Fruit fly (Drosophila melanogaster) whole organism, prepupa: Measurements from ENCODE around the gene Nup154.
A peak's percentile ranks its signal among the peaks of the same experiment; 100 is the strongest.

Experiments used
- Blimp-1 ChIP-seq: fragments of 200-800 bp; sonication (Bioruptor generic); optimal IDR thresholded peaks from 3 replicates; lab custom pipeline; 2017; ENCODE audit warnings: missing biosample characterization, missing genetic modification characterization, mild to moderate bottlenecking, moderate library complexity, missing genetic modification reagents
- CG11294 ChIP-seq: fragments of 200-800 bp; sonication (Bioruptor generic); IDR thresholded peaks from 2 replicates; pipeline ENCODE4 v1.3.6; 2022; ENCODE audit warnings: missing biosample characterization, missing genetic modification characterization
- CG11902 ChIP-seq: fragments of 200-800 bp; sonication (Bioruptor generic); optimal IDR thresholded peaks from 3 replicates; lab custom pipeline; 2016; ENCODE audit warnings: missing biosample characterization, missing genetic modification characterization
- CG16779 ChIP-seq: fragments of 200-800 bp; sonication (Bioruptor generic); optimal IDR thresholded peaks from 3 replicates; lab custom pipeline; 2017; ENCODE audit warnings: missing biosample characterization, mild to moderate bottlenecking, missing genetic modification characterization
- CG3032 ChIP-seq: fragments of 200-800 bp; optimal IDR thresholded peaks from 2 replicates; lab custom pipeline; 2019; ENCODE audit warnings: missing biosample characterization, mild to moderate bottlenecking, missing genetic modification characterization, moderate library complexity
- CG31627 ChIP-seq: fragments of 200-800 bp; sonication (Bioruptor generic); optimal IDR thresholded peaks from 3 replicates; lab custom pipeline; 2016; ENCODE audit warnings: missing biosample characterization, missing genetic modification characterization
- CG32006 ChIP-seq: fragments of 200-800 bp; sonication (Bioruptor generic); optimal IDR thresholded peaks from 3 replicates; lab custom pipeline; 2017; ENCODE audit warnings: missing biosample characterization, mild to moderate bottlenecking, missing genetic modification characterization
- CG6276 ChIP-seq: fragments of 200-800 bp; sonication (Bioruptor generic); optimal IDR thresholded peaks from 2 replicates; lab custom pipeline; 2017; ENCODE audit warnings: missing biosample characterization, mild to moderate bottlenecking, missing genetic modification characterization
- CG6792 ChIP-seq: fragments of 200-800 bp; sonication (Bioruptor generic); optimal IDR thresholded peaks from 3 replicates; lab custom pipeline; 2016; ENCODE audit warnings: missing biosample characterization, missing genetic modification characterization
- CG8119 ChIP-seq: fragments of 200-800 bp; sonication (Bioruptor generic); IDR thresholded peaks from 3 replicates; pipeline ENCODE4 v1.3.6; 2022; ENCODE audit warnings: missing biosample characterization, missing genetic modification characterization
- CG8319 ChIP-seq: fragments of 200-800 bp; sonication (Bioruptor generic); optimal IDR thresholded peaks from 3 replicates; lab custom pipeline; 2016; ENCODE audit warnings: missing biosample characterization, missing genetic modification characterization
- CG8632 ChIP-seq: fragments of 200-800 bp; sonication (Bioruptor generic); optimal IDR thresholded peaks from 3 replicates; lab custom pipeline; 2016; ENCODE audit warnings: missing biosample characterization, missing genetic modification characterization
- Eip75B ChIP-seq: fragments of 200-800 bp; sonication (Bioruptor generic); optimal IDR thresholded peaks from 3 replicates; lab custom pipeline; 2016; ENCODE audit warnings: missing biosample characterization, missing genetic modification characterization
- Eip78C ChIP-seq: fragments of 200-800 bp; sonication (Bioruptor generic); peaks from one replicate; lab custom pipeline; 2016; ENCODE audit warnings: missing biosample characterization, missing genetic modification characterization
- Ets21C ChIP-seq: fragments of 200-800 bp; sonication (Bioruptor generic); optimal IDR thresholded peaks from 3 replicates; lab custom pipeline; 2016; ENCODE audit warnings: missing biosample characterization, missing genetic modification characterization
- Hr39 ChIP-seq: fragments of 200-800 bp; sonication (Bioruptor generic); optimal IDR thresholded peaks from 2 replicates; lab custom pipeline; 2016; ENCODE audit warnings: missing biosample characterization, missing genetic modification characterization
- Hr4 ChIP-seq: fragments of 200-800 bp; sonication (Bioruptor generic); optimal IDR thresholded peaks from 3 replicates; lab custom pipeline; 2016; ENCODE audit warnings: missing biosample characterization, missing genetic modification characterization
- Lpt ChIP-seq: fragments of 200-800 bp; sonication (Bioruptor generic); optimal IDR thresholded peaks from 3 replicates; lab custom pipeline; 2016; ENCODE audit warnings: missing biosample characterization, missing genetic modification characterization
- Met ChIP-seq: fragments of 200-800 bp; sonication (Bioruptor generic); optimal IDR thresholded peaks from 3 replicates; lab custom pipeline; 2016; ENCODE audit warnings: missing biosample characterization, missing genetic modification characterization
- OdsH ChIP-seq: fragments of 200-800 bp; sonication (Bioruptor generic); optimal IDR thresholded peaks from 3 replicates; lab custom pipeline; 2016; ENCODE audit warnings: missing biosample characterization, missing genetic modification characterization
- Sox102F ChIP-seq: fragments of 200-800 bp; sonication (Bioruptor generic); optimal IDR thresholded peaks from 2 replicates; lab custom pipeline; 2016; ENCODE audit warnings: missing biosample characterization, mild to moderate bottlenecking, missing genetic modification characterization
- Sox14 ChIP-seq: fragments of 200-800 bp; sonication (Bioruptor generic); optimal IDR thresholded peaks from 3 replicates; lab custom pipeline; 2016; ENCODE audit warnings: missing biosample characterization, missing genetic modification characterization
- Sox15 ChIP-seq: fragments of 200-800 bp; sonication (Bioruptor generic); optimal IDR thresholded peaks from 3 replicates; lab custom pipeline; 2016; ENCODE audit warnings: missing biosample characterization, missing genetic modification characterization
- achi ChIP-seq: fragments of 200-800 bp; sonication (Bioruptor generic); optimal IDR thresholded peaks from 3 replicates; lab custom pipeline; 2016; ENCODE audit warnings: missing biosample characterization, missing genetic modification characterization
- acj6 ChIP-seq: fragments of 200-800 bp; sonication (Bioruptor generic); optimal IDR thresholded peaks from 3 replicates; lab custom pipeline; 2016; ENCODE audit warnings: missing biosample characterization, missing genetic modification characterization
- cyc ChIP-seq: fragments of 200-800 bp; sonication (Bioruptor generic); optimal IDR thresholded peaks from 3 replicates; lab custom pipeline; 2016; ENCODE audit warnings: missing biosample characterization, missing genetic modification characterization
- dac ChIP-seq: fragments of 200-800 bp; sonication (Bioruptor generic); optimal IDR thresholded peaks from 2 replicates; lab custom pipeline; 2017; ENCODE audit warnings: missing biosample characterization, mild to moderate bottlenecking, missing genetic modification characterization
- dsx ChIP-seq: fragments of 200-800 bp; optimal IDR thresholded peaks from 3 replicates; lab custom pipeline; 2019; ENCODE audit warnings: missing biosample characterization, mild to moderate bottlenecking, missing genetic modification characterization, moderate library complexity; ENCODE audit not compliant: poor library complexity, severe bottlenecking
- esn ChIP-seq: fragments of 200-800 bp; sonication (Bioruptor generic); optimal IDR thresholded peaks from 2 replicates; lab custom pipeline; 2016; ENCODE audit warnings: missing biosample characterization, mild to moderate bottlenecking, missing genetic modification characterization, moderate library complexity
- fd59A ChIP-seq: fragments of 200-800 bp; sonication (Bioruptor generic); optimal IDR thresholded peaks from 2 replicates; lab custom pipeline; 2017; ENCODE audit warnings: missing biosample characterization, mild to moderate bottlenecking, missing genetic modification characterization, missing genetic modification reagents
- fd85E ChIP-seq: fragments of 200-800 bp; sonication (Bioruptor generic); optimal IDR thresholded peaks from 3 replicates; lab custom pipeline; 2016; ENCODE audit warnings: missing biosample characterization, missing genetic modification characterization
- fkh ChIP-seq: fragments of 200-800 bp; sonication (Bioruptor generic); optimal IDR thresholded peaks from 3 replicates; lab custom pipeline; 2017; ENCODE audit warnings: missing biosample characterization, mild to moderate bottlenecking, missing genetic modification characterization, moderate library complexity
- lz ChIP-seq: fragments of 200-800 bp; sonication (Bioruptor generic); optimal IDR thresholded peaks from 3 replicates; lab custom pipeline; 2016; ENCODE audit warnings: missing biosample characterization, missing genetic modification characterization
- pdm3 ChIP-seq: fragments of 200-800 bp; sonication (Bioruptor generic); optimal IDR thresholded peaks from 3 replicates; lab custom pipeline; 2016; ENCODE audit warnings: missing biosample characterization, missing genetic modification characterization
- salr ChIP-seq, 2 experiments: fragments of 200-800 bp; sonication (Bioruptor generic); optimal IDR thresholded peaks; 3 replicates each; lab custom pipeline; 2016 to 2018; ENCODE audit warnings: missing biosample characterization in 2 of 2, missing genetic modification characterization in 2 of 2, mild to moderate bottlenecking in 1 of 2
- ss ChIP-seq, 2 experiments: fragments of 200-800 bp; sonication (Bioruptor generic); optimal IDR thresholded peaks; 2 replicates in 1 of 2; 3 replicates in 1 of 2; lab custom pipeline; 2017 to 2018; ENCODE audit warnings: mild to moderate bottlenecking in 2 of 2, missing biosample characterization in 2 of 2, missing genetic modification characterization in 2 of 2, moderate library complexity in 1 of 2
- svp ChIP-seq: fragments of 200-800 bp; sonication (Bioruptor generic); peaks from one replicate; lab custom pipeline; 2016; ENCODE audit warnings: missing biosample characterization, missing genetic modification characterization
- topi ChIP-seq: fragments of 200-800 bp; sonication (Bioruptor generic); optimal IDR thresholded peaks from 3 replicates; lab custom pipeline; 2016; ENCODE audit warnings: missing biosample characterization, missing genetic modification characterization
- vri ChIP-seq: fragments of 200-800 bp; sonication (Bioruptor generic); optimal IDR thresholded peaks from 3 replicates; lab custom pipeline; 2016; ENCODE audit warnings: missing biosample characterization, mild to moderate bottlenecking, missing genetic modification characterization

The Nup154 gene

dm6 chr2L:10968009-10968383, 36.6 kb upstream of the Nup154 start:
- no peak for TF ChIP-seq fd59A (GFP tag; lab: Kevin White, UChicago)
- TF ChIP-seq Eip75B (GFP tag; lab: Kevin White, UChicago), result no peak
- TF ChIP-seq CG11294 (GFP tag; lab: Robert Waterston, UW), result no peak
- TF ChIP-seq salr (GFP tag; optimal IDR thresholded peaks at IDR 0.05; lab: Kevin White, UChicago), result no peak
- no peak for TF ChIP-seq Sox102F
- TF ChIP-seq Hr39 (GFP tag; lab: Kevin White, UChicago), result no peak
- no peak for TF ChIP-seq Sox14
- no peak for TF ChIP-seq vri
- no peak for TF ChIP-seq fd85E

dm6 chr2L:10970134-10970533, 34.5 kb upstream of the Nup154 start, which contains the start of the genes Tmem214 and YL-1:
Gene Tmem214, minus strand, starts transcription at chr2L:10970275.
Gene YL-1, plus strand, starts transcription at chr2L:10970443.
- TF ChIP-seq vri (peak; percentile 62), fd85E (no peak), pdm3 (GFP tag; lab: Kevin White, UChicago) (no peak), Eip78C (GFP tag; lab: Kevin White, UChicago) (peak; percentile 75), fkh (GFP tag; lab: Kevin White, UChicago) (peak; percentile 95), CG8632 (no peak), CG3032 (tag; lab: Kevin White, UChicago) (peak; percentile 7), Sox14 (peak; percentile 14), esn (GFP tag; lab: Kevin White, UChicago) (peak; percentile 3), Blimp-1 (no peak)

dm6 chr2L:10972224-10972623, 32.4 kb upstream of the Nup154 start, which contains the start of gene CG16743:
Gene CG16743, plus strand, starts transcription at chr2L:10972280.
- TF ChIP-seq achi (no peak), CG8632 (no peak), Ets21C (GFP tag; lab: Kevin White, UChicago) (no peak), CG8119 (no peak), CG31627 (GFP tag; lab: Kevin White, UChicago) (peak; percentile 25), esn (GFP tag; lab: Kevin White, UChicago) (peak; percentile 35), dsx (GFP tag; lab: Kevin White, UChicago) (no peak), Eip78C (GFP tag; lab: Kevin White, UChicago) (peak; percentile 67), dac (GFP tag; lab: Kevin White, UChicago) (no peak), Met (GFP tag; lab: Kevin White, UChicago) (no peak), Sox15 (GFP tag; lab: Kevin White, UChicago) (no peak), CG6792 (no peak), Eip75B (GFP tag; lab: Kevin White, UChicago) (no peak), CG32006 (GFP tag; lab: Kevin White, UChicago) (no peak), cyc (GFP tag; lab: Kevin White, UChicago) (peak; percentile 16), svp (peak; percentile 85), Lpt (no peak), vri (peak; percentile 30), CG11902 (GFP tag; lab: Kevin White, UChicago) (no peak), Hr39 (GFP tag; lab: Kevin White, UChicago) (no peak), ss (GFP tag; optimal IDR thresholded peaks at IDR 0.05; lab: Kevin White, UChicago) (no peak), CG11294 (GFP tag; lab: Robert Waterston, UW) (no peak), acj6 (GFP tag; lab: Kevin White, UChicago) (no peak), CG8319 (no peak), Hr4 (no peak), Sox14 (no peak), CG16779 (tag; lab: Kevin White, UChicago) (no peak), pdm3 (GFP tag; lab: Kevin White, UChicago) (no peak), salr (GFP tag; optimal IDR thresholded peaks at IDR 0.05; lab: Kevin White, UChicago) (no peak), OdsH (no peak), topi (GFP tag; lab: Kevin White, UChicago) (peak; percentile 17), lz (GFP tag; lab: Kevin White, UChicago) (peak; percentile 29), CG6276 (GFP tag; lab: Kevin White, UChicago) (no peak)
